Fruit fly (Drosophila melanogaster) whole organism, prepupa: ENCODE measurements around the gene CG34461.
A peak's percentile ranks its signal among the peaks of the same experiment; 100 is the strongest.

Experiments
- CG11762 ChIP-seq: fragments of 200-800 bp; sonication (Bioruptor generic); optimal IDR thresholded peaks from 3 replicates; lab custom pipeline; 2016; ENCODE audit warnings: missing biosample characterization, missing genetic modification characterization; ENCODE audit not compliant: insufficient read depth
- CG1621 ChIP-seq: fragments of 200-800 bp; sonication (Bioruptor generic); optimal IDR thresholded peaks from 3 replicates; lab custom pipeline; 2018; ENCODE audit warnings: missing biosample characterization, mild to moderate bottlenecking, missing genetic modification characterization
- CG16779 ChIP-seq: fragments of 200-800 bp; sonication (Bioruptor generic); optimal IDR thresholded peaks from 3 replicates; lab custom pipeline; 2017; ENCODE audit warnings: missing biosample characterization, mild to moderate bottlenecking, missing genetic modification characterization
- CG3032 ChIP-seq: fragments of 200-800 bp; optimal IDR thresholded peaks from 2 replicates; lab custom pipeline; 2019; ENCODE audit warnings: missing biosample characterization, mild to moderate bottlenecking, missing genetic modification characterization, moderate library complexity
- CG34406 ChIP-seq: fragments of 200-800 bp; sonication (Bioruptor generic); optimal IDR thresholded peaks from 3 replicates; lab custom pipeline; 2016; ENCODE audit warnings: missing biosample characterization, missing genetic modification characterization
- CG3919 ChIP-seq: fragments of 200-800 bp; sonication (Bioruptor generic); optimal IDR thresholded peaks from 3 replicates; lab custom pipeline; 2016; ENCODE audit warnings: missing biosample characterization, missing genetic modification characterization
- Ets21C ChIP-seq: fragments of 200-800 bp; sonication (Bioruptor generic); optimal IDR thresholded peaks from 3 replicates; lab custom pipeline; 2016; ENCODE audit warnings: missing biosample characterization, missing genetic modification characterization
- cyc ChIP-seq: fragments of 200-800 bp; sonication (Bioruptor generic); optimal IDR thresholded peaks from 3 replicates; lab custom pipeline; 2016; ENCODE audit warnings: missing biosample characterization, missing genetic modification characterization
- dac ChIP-seq: fragments of 200-800 bp; sonication (Bioruptor generic); optimal IDR thresholded peaks from 2 replicates; lab custom pipeline; 2017; ENCODE audit warnings: missing biosample characterization, mild to moderate bottlenecking, missing genetic modification characterization
- eg ChIP-seq: fragments of 200-800 bp; sonication (Bioruptor generic); IDR thresholded peaks from 3 replicates; pipeline ENCODE4 v1.3.6; 2022; ENCODE audit warnings: missing biosample characterization, missing genetic modification characterization
- net ChIP-seq: fragments of 200-800 bp; sonication (Bioruptor generic); optimal IDR thresholded peaks from 3 replicates; lab custom pipeline; 2016; ENCODE audit warnings: missing biosample characterization, missing genetic modification characterization
- pdm3 ChIP-seq: fragments of 200-800 bp; sonication (Bioruptor generic); optimal IDR thresholded peaks from 3 replicates; lab custom pipeline; 2016; ENCODE audit warnings: missing biosample characterization, missing genetic modification characterization
- topi ChIP-seq: fragments of 200-800 bp; sonication (Bioruptor generic); optimal IDR thresholded peaks from 3 replicates; lab custom pipeline; 2016; ENCODE audit warnings: missing biosample characterization, missing genetic modification characterization

- TF ChIP-seq net (GFP tag; lab: Kevin White, UChicago) (peak; percentile 71), CG34406 (peak; percentile 81), CG3919 (GFP tag; lab: Kevin White, UChicago) (peak; percentile 71), CG16779 (tag; lab: Kevin White, UChicago) (no peak), pdm3 (GFP tag; lab: Kevin White, UChicago) (no peak), CG3032 (tag; lab: Kevin White, UChicago) (peak; percentile 85), CG11762 (GFP tag; lab: Kevin White, UChicago) (peak; percentile 64), cyc (peak; percentile 64), CG1621 (tag; lab: Kevin White, UChicago) (peak; percentile 16), Ets21C (no peak), eg (peak; percentile 75), topi (GFP tag; lab: Kevin White, UChicago) (peak; percentile 75), dac (GFP tag; lab: Kevin White, UChicago) (no peak)
Observed at dm6 chr3L:8346100-8346980, 20.7 kb downstream of the CG34461 start, which contains the start of the genes CG7182 and GAPcenA.
